Fruit fly (Drosophila melanogaster): ENCODE measurements around the gene nAChRalpha1.

- TF ChIP-seq CG14711 (tag; optimal IDR thresholded peaks at IDR 0.05): no peak
- TF ChIP-seq bab1 (GFP tag; optimal IDR thresholded peaks at IDR 0.05): no peak
- no peak for TF ChIP-seq Mnt (GFP tag; optimal IDR thresholded peaks at IDR 0.05)
- no peak for TF ChIP-seq CG7101 (tag; optimal IDR thresholded peaks at IDR 0.05)
- TF ChIP-seq cnc (optimal IDR thresholded peaks at IDR 0.05): no peak
- no peak for TF ChIP-seq tj (GFP tag; optimal IDR thresholded peaks at IDR 0.05)
- no peak for TF ChIP-seq CG7045 (GFP tag; optimal IDR thresholded peaks at IDR 0.05)
These were observed 66.7 kb downstream of the nAChRalpha1 start, which contains the start of the genes CG5768 and CG13615 for dm6 chr3R:24390239-24390638.

Measured in whole organism, adult.